Fruit fly (Drosophila melanogaster): Measurements from ENCODE around the gene CG6769.

CG6769 gene

dm6 chrX:17830644-17831043, 30.2 kb upstream of the CG6769 start, which contains the start of gene CG6398 (continued):
- TF ChIP-seq hkb (optimal IDR thresholded peaks at IDR 0.05), result no peak
- TF ChIP-seq hkb (GFP tag; IDR thresholded peaks at IDR 0.05), result no peak
- TF ChIP-seq CG8478 (optimal IDR thresholded peaks at IDR 0.05), result no peak
- TF ChIP-seq fd102C (GFP tag; optimal IDR thresholded peaks at IDR 0.05), result no peak
- TF ChIP-seq ham (GFP tag; IDR thresholded peaks at IDR 0.05), result no peak
- no peak for TF ChIP-seq Max (GFP tag; optimal IDR thresholded peaks at IDR 0.05)
- TF ChIP-seq Scr (GFP tag; IDR thresholded peaks at IDR 0.05; ENCODE audit: partially characterized antibody), result no peak
- no peak for TF ChIP-seq gsb (GFP tag; IDR thresholded peaks at IDR 0.05)
- no peak for TF ChIP-seq Nf-YB (GFP tag; optimal IDR thresholded peaks at IDR 0.05)
- TF ChIP-seq nau (GFP tag; optimal IDR thresholded peaks at IDR 0.05), result no peak
- no peak for TF ChIP-seq CG7963 (GFP tag; IDR thresholded peaks at IDR 0.05; ENCODE audit: partially characterized antibody)
- 0 out of 3 replicates have a peak, but pooled peaks have one; percentile 24 for TF ChIP-seq CG2199 (GFP tag; IDR thresholded peaks at IDR 0.05)
- no peak for TF ChIP-seq Aef1 (GFP tag; IDR thresholded peaks at IDR 0.05)
- peak; percentile 10 for TF ChIP-seq sens (GFP tag)
- peak; percentile 25 for TF ChIP-seq nom (GFP tag; optimal IDR thresholded peaks at IDR 0.05)
- 0 out of 2 replicates have a peak, but pooled peaks have one; percentile 19 for TF ChIP-seq bbx (GFP tag; IDR thresholded peaks at IDR 0.05; ENCODE audit: partially characterized antibody)
- TF ChIP-seq CG2889 (GFP tag; IDR thresholded peaks at IDR 0.05), result no peak
- TF ChIP-seq pb (GFP tag; optimal IDR thresholded peaks at IDR 0.05), result no peak
- TF ChIP-seq B-H2 (GFP tag; optimal IDR thresholded peaks at IDR 0.05), result no peak
- no peak for TF ChIP-seq dimm (GFP tag; IDR thresholded peaks at IDR 0.05)
- TF ChIP-seq ash1 (GFP tag; optimal IDR thresholded peaks at IDR 0.05), result peak; percentile 11
- no peak for TF ChIP-seq tup (GFP tag; optimal IDR thresholded peaks at IDR 0.05)
- no peak for TF ChIP-seq CG2129 (GFP tag; IDR thresholded peaks at IDR 0.05; ENCODE audit: partially characterized antibody)
- TF ChIP-seq CG14050 (GFP tag; IDR thresholded peaks at IDR 0.05), result no peak
- TF ChIP-seq insv (GFP tag; optimal IDR thresholded peaks at IDR 0.05), result no peak
- no peak for TF ChIP-seq CG5245 (GFP tag; optimal IDR thresholded peaks at IDR 0.05)
- no peak for TF ChIP-seq tap (tag; optimal IDR thresholded peaks at IDR 0.05)
- no peak for TF ChIP-seq CG13123 (GFP tag; optimal IDR thresholded peaks at IDR 0.05)
- no peak for TF ChIP-seq Hr78 (GFP tag; optimal IDR thresholded peaks at IDR 0.05)
- no peak for TF ChIP-seq gro (GFP tag; optimal IDR thresholded peaks at IDR 0.05)
- no peak for TF ChIP-seq CG6689 (GFP tag; IDR thresholded peaks at IDR 0.05)
- no peak for TF ChIP-seq CkIIα-i1 (GFP tag; IDR thresholded peaks at IDR 0.05)
- TF ChIP-seq Sry-δ (GFP tag; optimal IDR thresholded peaks at IDR 0.05), result no peak
- peak; percentile 36; the same call in 1 of the 3 replicates for TF ChIP-seq ci (GFP tag; IDR thresholded peaks at IDR 0.05)
- TF ChIP-seq unpg (GFP tag; optimal IDR thresholded peaks at IDR 0.05), result no peak
- TF ChIP-seq kay (GFP tag; optimal IDR thresholded peaks at IDR 0.05), result no peak
- no peak for TF ChIP-seq sim (GFP tag; IDR thresholded peaks at IDR 0.05)
- TF ChIP-seq CG18599 (GFP tag; optimal IDR thresholded peaks at IDR 0.05), result no peak
- no peak for TF ChIP-seq dpn (GFP tag; optimal IDR thresholded peaks at IDR 0.05)
- TF ChIP-seq cg (GFP tag; optimal IDR thresholded peaks at IDR 0.05), result peak; percentile 75
- peak; percentile 12 for TF ChIP-seq HmgZ (tag; optimal IDR thresholded peaks at IDR 0.05)
- TF ChIP-seq Bgb (GFP tag; IDR thresholded peaks at IDR 0.05; ENCODE audit: partially characterized antibody), result no peak
- no peak for TF ChIP-seq CG7987 (GFP tag; optimal IDR thresholded peaks at IDR 0.05)
- TF ChIP-seq Opbp (GFP tag; IDR thresholded peaks at IDR 0.05; ENCODE audit: partially characterized antibody), result no peak
- TF ChIP-seq Fer2 (tag; optimal IDR thresholded peaks at IDR 0.05), result no peak
- no peak for TF ChIP-seq CG7357 (GFP tag; IDR thresholded peaks at IDR 0.05)
- no peak for TF ChIP-seq bowl (GFP tag; IDR thresholded peaks at IDR 0.05)
- TF ChIP-seq bab2 (GFP tag; optimal IDR thresholded peaks at IDR 0.05), result no peak
- TF ChIP-seq knrl (GFP tag; IDR thresholded peaks at IDR 0.05; ENCODE audit: partially characterized antibody), result no peak
- no peak for TF ChIP-seq TFAM (GFP tag; optimal IDR thresholded peaks at IDR 0.05)
- no peak for TF ChIP-seq cad (GFP tag; optimal IDR thresholded peaks at IDR 0.05)
- TF ChIP-seq grau (tag; optimal IDR thresholded peaks at IDR 0.05), result no peak

Data from whole organism, embryonic.